Worm (Caenorhabditis elegans) whole organism, L4 larva: ENCODE data around the gene pqn-63.
A peak's percentile ranks its signal among the peaks of the same experiment; 100 is the strongest.

ENCODE experiments used
- aly-2 ChIP-seq: sonication (generic microtip); optimal IDR thresholded peaks from 2 replicates; lab custom pipeline; 2018; ENCODE audit warnings: missing biosample characterization, missing genetic modification characterization
- ceh-28 ChIP-seq: fragments of 150-350 bp; optimal IDR thresholded peaks from 2 replicates; lab custom pipeline; 2014; ENCODE audit warnings: missing biosample characterization, missing genetic modification reagents, missing genetic modification characterization
- dmd-9 ChIP-seq: fragments of 200-800 bp; sonication (Bioruptor generic); IDR thresholded peaks from 2 replicates; pipeline ENCODE4 v1.3.6; 2022; ENCODE audit warnings: missing genetic modification reagents, missing genetic modification characterization, missing compliant biosample characterization
- hlh-30 ChIP-seq: sonication (generic microtip); optimal IDR thresholded peaks from 2 replicates; lab custom pipeline; 2017; ENCODE audit warnings: antibody characterized with exemption, mild to moderate bottlenecking, missing genetic modification characterization, missing compliant biosample characterization; ENCODE audit not compliant: insufficient read depth
- lin-1 ChIP-seq: fragments of 200-800 bp; sonication (Bioruptor generic); IDR thresholded peaks from 2 replicates; pipeline ENCODE4 v1.3.6; 2022; ENCODE audit warnings: missing genetic modification reagents, missing genetic modification characterization, missing compliant biosample characterization
- mdl-1 ChIP-seq, 2 experiments: fragments of 150-350 bp in 1 of 2; sonication (generic microtip) in 1 of 2; optimal IDR thresholded peaks; 2 replicates each; lab custom pipeline; 2014 to 2017; ENCODE audit warnings: missing biosample characterization in 2 of 2, missing genetic modification characterization in 2 of 2
- nhr-76 ChIP-seq: fragments of 150-350 bp; optimal IDR thresholded peaks from 2 replicates; lab custom pipeline; 2014; ENCODE audit warnings: missing biosample characterization, missing genetic modification characterization
- pha-4 ChIP-seq, 2 experiments: fragments of 150-350 bp in 1 of 2; fragments of 200-800 bp in 1 of 2; sonication (Bioruptor generic) in 1 of 2; IDR thresholded peaks in 1 of 2; optimal IDR thresholded peaks in 1 of 2; 2 replicates each; pipeline versions ENCODE4 v1.3.6 to Lab custom; 2014 to 2022; ENCODE audit warnings: missing genetic modification characterization in 2 of 2, missing genetic modification reagents in 2 of 2, missing biosample characterization in 1 of 2, missing compliant biosample characterization in 1 of 2
- sdz-12 ChIP-seq: fragments of 200-800 bp; sonication (Bioruptor generic); optimal IDR thresholded peaks from 2 replicates; lab custom pipeline; 2018; ENCODE audit warnings: mild to moderate bottlenecking, missing genetic modification characterization, missing compliant biosample characterization
- snpc-4 ChIP-seq: fragments of 150-350 bp; optimal IDR thresholded peaks from 2 replicates; lab custom pipeline; 2014; ENCODE audit warnings: missing biosample characterization, missing genetic modification characterization
- unc-130 ChIP-seq: sonication (generic microtip); optimal IDR thresholded peaks from 2 replicates; lab custom pipeline; 2016; ENCODE audit warnings: missing genetic modification reagents, missing genetic modification characterization, missing compliant biosample characterization
- unc-39 ChIP-seq: sonication (generic microtip); optimal IDR thresholded peaks from 2 replicates; lab custom pipeline; 2017; ENCODE audit warnings: missing biosample characterization, missing genetic modification characterization
- unc-62 ChIP-seq, 3 experiments: fragments of 150-350 bp in 1 of 3; sonication (generic microtip); optimal IDR thresholded peaks in 2 of 3; peaks in 1 of 3; 1 replicate in 1 of 3; 2 replicates in 2 of 3; lab custom pipeline; 2014 to 2017; ENCODE audit warnings: missing biosample characterization in 3 of 3, missing genetic modification characterization in 3 of 3, missing genetic modification reagents in 3 of 3, missing genotype in 1 of 3

- TF ChIP-seq unc-39 (tag; lab: Kevin White, UChicago) (no peak), mdl-1 (tag; optimal IDR thresholded peaks at IDR 0.05; lab: Kevin White, UChicago) (no peak), unc-62 (GFP tag; optimal IDR thresholded peaks at IDR 0.05 in 1 of 2; lab: Kevin White, UChicago) (peak in 1 of 2 experiments; percentile 5), unc-62 (tag; optimal IDR thresholded peaks at IDR 0.05; lab: Kevin White, UChicago) (no peak), sdz-12 (GFP tag; lab: Kevin White, UChicago) (no peak), nhr-76 (no peak), ceh-28 (tag; lab: Kevin White, UChicago) (no peak), lin-1 (no peak), unc-130 (GFP tag; lab: Kevin White, UChicago) (no peak), snpc-4 (tag; lab: Kevin White, UChicago) (no peak), aly-2 (tag; lab: Kevin White, UChicago) (no peak), dmd-9 (GFP tag; lab: Robert Waterston, UW) (no peak), hlh-30 (tag; lab: Kevin White, UChicago) (no peak), pha-4 (GFP tag; IDR thresholded peaks at IDR 0.05; lab: Robert Waterston, UW) (no peak), pha-4 (tag; optimal IDR thresholded peaks at IDR 0.05; lab: Kevin White, UChicago) (no peak)
Measured at ce11 chrV:9616130-9616529, 299 bp downstream of the pqn-63 start.
